Fruit fly (Drosophila melanogaster) whole organism, pupa: ENCODE measurements around the gene Xe7.

Experiments used
- CG10348 ChIP-seq: fragments of 200-800 bp; sonication (Bioruptor generic); IDR thresholded peaks from 2 replicates; pipeline ENCODE4 v1.3.6; 2022; ENCODE audit warnings: missing biosample characterization, missing genetic modification characterization
- CG12605 ChIP-seq: fragments of 200-800 bp; sonication (Bioruptor generic); IDR thresholded peaks from 2 replicates; pipeline ENCODE4 v1.3.6; 2022; ENCODE audit warnings: missing biosample characterization, missing genetic modification characterization
- CG13204 ChIP-seq: fragments of 200-800 bp; sonication (Bioruptor generic); optimal IDR thresholded peaks from 2 replicates; lab custom pipeline; 2018; ENCODE audit warnings: missing biosample characterization, mild to moderate bottlenecking, missing genetic modification characterization, moderate library complexity
- CG14655 ChIP-seq: fragments of 200-800 bp; sonication (Bioruptor generic); optimal IDR thresholded peaks from 3 replicates; lab custom pipeline; 2017; ENCODE audit warnings: mild to moderate bottlenecking, missing biosample characterization, missing genetic modification reagents, missing genetic modification characterization
- CG15710 ChIP-seq: fragments of 200-800 bp; sonication (Bioruptor generic); optimal IDR thresholded peaks from 2 replicates; lab custom pipeline; 2018; ENCODE audit warnings: missing biosample characterization, mild to moderate bottlenecking, missing genetic modification characterization, moderate library complexity
- CG17806 ChIP-seq: fragments of 200-800 bp; sonication (Bioruptor generic); optimal IDR thresholded peaks from 2 replicates; lab custom pipeline; 2018; ENCODE audit warnings: missing biosample characterization, mild to moderate bottlenecking, missing genetic modification characterization, moderate library complexity
- CG32121 ChIP-seq: fragments of 200-800 bp; sonication (Bioruptor generic); IDR thresholded peaks from 2 replicates; pipeline ENCODE4 v1.3.6; 2022; ENCODE audit warnings: missing biosample characterization, missing genetic modification characterization
- CG34367 ChIP-seq: fragments of 200-800 bp; sonication (Bioruptor generic); optimal IDR thresholded peaks from 2 replicates; lab custom pipeline; 2018; ENCODE audit warnings: missing biosample characterization, mild to moderate bottlenecking, missing genetic modification characterization
- CG4496 ChIP-seq: fragments of 200-800 bp; sonication (Bioruptor generic); IDR thresholded peaks from 3 replicates; pipeline ENCODE4 v1.3.6; 2022; ENCODE audit warnings: missing biosample characterization, missing genetic modification characterization
- CG8159 ChIP-seq: fragments of 200-800 bp; sonication (Bioruptor generic); optimal IDR thresholded peaks from 3 replicates; lab custom pipeline; 2018; ENCODE audit warnings: missing biosample characterization, mild to moderate bottlenecking, missing genetic modification characterization, moderate library complexity
- CG8301 ChIP-seq: fragments of 200-800 bp; sonication (Bioruptor generic); optimal IDR thresholded peaks from 2 replicates; lab custom pipeline; 2018; ENCODE audit warnings: missing biosample characterization, mild to moderate bottlenecking, missing genetic modification characterization
- CG9948 ChIP-seq: fragments of 200-800 bp; sonication (Bioruptor generic); optimal IDR thresholded peaks from 2 replicates; lab custom pipeline; 2018; ENCODE audit warnings: missing biosample characterization, mild to moderate bottlenecking, missing genetic modification characterization, moderate library complexity
- D1 ChIP-seq: fragments of 200-800 bp; sonication (Bioruptor generic); optimal IDR thresholded peaks from 2 replicates; lab custom pipeline; 2018; ENCODE audit warnings: missing biosample characterization, mild to moderate bottlenecking, missing genetic modification characterization, moderate library complexity
- EcR ChIP-seq: fragments of 200-800 bp; sonication (Bioruptor generic); optimal IDR thresholded peaks from 3 replicates; lab custom pipeline; 2019; ENCODE audit warnings: missing biosample characterization, missing genetic modification characterization, mild to moderate bottlenecking, moderate library complexity, missing genetic modification reagents
- Ets98B ChIP-seq: fragments of 200-800 bp; sonication (Bioruptor generic); IDR thresholded peaks from 2 replicates; pipeline ENCODE4 v1.3.6; 2022; ENCODE audit warnings: missing biosample characterization, missing genetic modification characterization
- Pif1A ChIP-seq: fragments of 200-800 bp; sonication (Bioruptor generic); optimal IDR thresholded peaks from 3 replicates; lab custom pipeline; 2016; ENCODE audit warnings: missing biosample characterization, missing genetic modification characterization
- Pif1B ChIP-seq: fragments of 200-800 bp; sonication (Bioruptor generic); optimal IDR thresholded peaks from 3 replicates; lab custom pipeline; 2016; ENCODE audit warnings: missing biosample characterization, missing genetic modification characterization
- Snoo ChIP-seq: fragments of 200-800 bp; sonication (Bioruptor generic); optimal IDR thresholded peaks from 3 replicates; lab custom pipeline; 2017; ENCODE audit warnings: missing biosample characterization, mild to moderate bottlenecking, missing genetic modification characterization, inconsistent platforms
- fd96Ca ChIP-seq: fragments of 200-800 bp; sonication (Bioruptor generic); IDR thresholded peaks from 3 replicates; pipeline ENCODE4 v1.3.6; 2022; ENCODE audit warnings: missing biosample characterization, missing genetic modification characterization
- gl ChIP-seq: fragments of 200-800 bp; sonication (Bioruptor generic); optimal IDR thresholded peaks from 2 replicates; lab custom pipeline; 2018; ENCODE audit warnings: missing biosample characterization, mild to moderate bottlenecking, missing genetic modification characterization
- rn ChIP-seq: fragments of 200-800 bp; sonication (Bioruptor generic); IDR thresholded peaks from 2 replicates; pipeline ENCODE4 v1.3.6; 2022; ENCODE audit warnings: missing biosample characterization, missing genetic modification characterization

The Xe7 gene

DNA sequence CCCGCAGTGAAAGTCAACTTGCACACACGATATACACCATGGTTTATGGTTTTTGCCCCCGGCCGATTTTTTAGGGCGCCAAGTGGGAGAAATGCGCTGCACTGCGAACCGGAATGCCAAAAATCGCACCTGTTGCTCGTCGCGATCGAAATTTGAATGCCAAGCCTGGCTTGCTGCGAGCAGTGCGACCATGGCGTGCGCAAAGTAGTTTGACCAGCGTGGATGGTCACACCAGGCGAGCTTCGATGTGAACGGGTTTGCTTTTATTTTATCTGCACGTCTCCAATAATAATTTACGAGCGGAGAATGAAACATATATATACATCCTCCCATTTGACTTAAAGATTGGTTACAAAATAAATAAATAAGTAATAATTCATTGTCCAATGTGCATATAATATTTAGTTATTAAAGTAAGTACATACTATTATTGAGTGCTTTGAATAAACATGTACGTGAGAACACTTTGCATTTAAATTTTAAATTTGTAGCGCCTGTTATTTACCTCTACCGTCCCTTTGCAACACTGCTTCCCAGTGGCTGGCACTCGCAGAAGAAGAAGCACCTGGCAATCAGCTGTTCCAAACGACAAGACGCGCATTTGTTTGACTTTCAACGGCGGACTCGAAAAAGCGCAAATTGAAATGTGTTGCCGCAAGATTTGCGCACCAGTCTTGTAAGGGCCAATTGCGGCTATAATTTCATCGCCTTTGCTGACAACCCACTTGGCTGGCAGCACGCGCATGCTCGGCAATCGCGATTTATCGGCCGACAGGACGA is 16.3 kb upstream of the Xe7 start, which contains the start of the genes Rab23 and plx:
TSS of gene Rab23 (minus strand) at position 166 of the 780 bp plus-strand sequence.
TSS of gene plx (plus strand) at position 587 of the 780 bp plus-strand sequence.
- TF ChIP-seq Ets98B (GFP tag; lab: Robert Waterston, UW), result peak; percentile 5; the same call in 1 of the 2 replicates
- TF ChIP-seq CG10348 (GFP tag; lab: Robert Waterston, UW), result no peak
- TF ChIP-seq, all 21 proteins: peak for 1

DNA sequence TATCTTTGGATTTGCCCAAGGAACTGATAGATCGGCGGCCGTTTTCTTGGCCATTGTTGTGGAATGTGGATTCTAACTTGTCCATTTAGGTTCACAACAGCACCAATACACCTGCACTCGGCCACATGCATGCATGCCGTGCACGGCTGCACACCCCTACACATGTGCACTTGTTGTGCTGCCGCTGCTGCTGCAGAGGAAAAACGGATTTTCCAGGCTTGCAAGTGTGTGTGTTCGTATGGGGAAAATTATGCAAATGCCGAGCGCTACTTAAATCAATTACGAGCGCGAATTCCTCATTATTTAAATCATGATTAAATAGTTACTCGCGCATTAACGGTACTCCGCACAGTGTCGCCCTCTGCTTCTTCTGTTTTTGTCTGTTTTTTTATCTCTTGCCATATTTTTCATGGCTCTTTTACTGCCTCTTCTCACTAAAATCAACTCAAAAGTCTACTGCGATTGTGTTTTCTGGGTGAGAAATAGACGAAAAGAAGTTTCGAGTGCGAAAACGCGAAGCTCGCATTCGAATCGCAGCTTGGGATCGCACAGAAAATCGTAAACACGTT is 15.5 kb upstream of the Xe7 start:
- TF ChIP-seq CG4496 (GFP tag; lab: Robert Waterston, UW), result 0 out of 3 replicates have a peak, but pooled peaks have one; percentile 9
- TF ChIP-seq CG14655 (GFP tag; lab: Kevin White, UChicago), result no peak
- TF ChIP-seq gl (tag; lab: Kevin White, UChicago), result no peak

DNA sequence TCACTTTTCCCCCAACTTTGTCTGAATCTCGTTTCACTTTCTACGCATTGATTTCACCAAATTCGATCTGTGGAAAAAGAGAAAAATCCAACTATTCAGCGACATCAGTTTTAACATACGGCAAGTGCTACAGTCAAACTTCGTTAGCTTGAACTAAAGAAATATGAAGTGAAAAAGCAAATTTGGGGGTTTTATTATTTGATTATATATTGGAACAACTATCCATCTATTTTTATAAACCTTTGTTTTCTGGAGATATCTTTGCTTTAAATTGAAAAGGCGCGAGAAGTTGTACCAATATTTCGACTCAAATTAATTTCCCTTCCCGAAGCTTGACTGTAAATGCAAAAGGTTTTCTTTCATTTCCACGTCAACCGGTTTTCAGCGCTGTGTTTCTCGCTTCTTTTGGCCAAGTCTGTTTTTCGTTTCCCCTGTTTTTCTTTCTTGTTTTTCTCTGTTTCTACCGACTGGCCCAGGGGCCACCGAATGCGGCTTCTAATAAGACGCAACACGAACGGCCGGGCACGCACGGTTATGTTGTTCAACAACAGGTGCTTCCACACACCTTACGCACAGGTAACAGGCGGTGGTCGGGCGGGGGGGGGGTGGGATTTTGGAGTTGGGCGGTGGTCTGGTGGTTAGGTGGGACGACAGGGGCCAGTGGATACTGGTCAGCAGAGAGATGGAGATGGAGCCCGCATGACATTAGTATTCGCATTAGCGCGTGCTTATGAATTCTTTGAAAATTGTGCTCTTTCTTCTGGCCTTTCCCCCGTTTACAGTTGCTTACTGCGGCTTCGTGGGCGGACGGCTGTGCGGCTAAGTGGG is 14.0 kb upstream of the Xe7 start:
- peak; percentile 79 for TF ChIP-seq CG32121
- peak; percentile 70 for TF ChIP-seq Pif1B (GFP tag; lab: Kevin White, UChicago)
- TF ChIP-seq CG34367 (tag; lab: Kevin White, UChicago), result no peak
- TF ChIP-seq CG13204 (GFP tag; lab: Kevin White, UChicago), result no peak
- TF ChIP-seq D1 (tag; lab: Kevin White, UChicago), result no peak
- peak; percentile 71 for TF ChIP-seq CG12605
- peak; percentile 42; the same call in 1 of the 3 replicates for TF ChIP-seq fd96Ca (GFP tag; lab: Robert Waterston, UW)
- peak; percentile 40 for TF ChIP-seq CG17806
- TF ChIP-seq Snoo (tag; lab: Kevin White, UChicago), result no peak
- TF ChIP-seq Pif1A (GFP tag; lab: Kevin White, UChicago), result no peak
- TF ChIP-seq rn (GFP tag; lab: Robert Waterston, UW), result peak; percentile 40; the same call in 1 of the 2 replicates
- TF ChIP-seq CG8159 (tag; lab: Kevin White, UChicago), result no peak
- TF ChIP-seq CG15710 (tag; lab: Kevin White, UChicago), result no peak
- peak; percentile 86 for TF ChIP-seq Ets98B (GFP tag; lab: Robert Waterston, UW)
- no peak for TF ChIP-seq EcR
- TF ChIP-seq CG4496 (GFP tag; lab: Robert Waterston, UW), result peak; percentile 84
- TF ChIP-seq CG14655 (GFP tag; lab: Kevin White, UChicago), result peak; percentile 86
- no peak for TF ChIP-seq CG10348 (GFP tag; lab: Robert Waterston, UW)
- peak; percentile 85 for TF ChIP-seq CG8301 (tag; lab: Kevin White, UChicago)
- TF ChIP-seq CG9948 (tag; lab: Kevin White, UChicago), result peak; percentile 37
- no peak for TF ChIP-seq gl (tag; lab: Kevin White, UChicago)

DNA sequence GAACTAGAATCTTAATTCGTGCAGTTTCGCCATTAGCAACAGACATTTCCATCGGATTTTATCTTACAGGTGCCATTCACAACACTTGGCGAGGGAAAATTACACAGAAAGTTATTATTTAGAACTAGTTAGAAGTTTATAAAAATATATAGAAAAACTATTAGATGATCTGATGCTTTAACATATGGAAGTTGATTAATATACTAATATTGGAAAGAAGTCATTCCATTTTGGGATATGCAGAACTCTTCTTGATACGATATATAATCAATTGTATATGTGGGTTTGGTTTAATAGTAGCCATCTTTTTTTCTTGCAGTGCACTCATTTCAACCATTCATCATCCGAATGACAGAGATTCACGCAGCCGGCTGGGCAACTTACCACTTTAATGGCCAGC is 13.1 kb upstream of the Xe7 start:
- no peak for TF ChIP-seq Snoo (tag; lab: Kevin White, UChicago)
- peak; percentile 54 for TF ChIP-seq CG8301 (tag; lab: Kevin White, UChicago)

DNA sequence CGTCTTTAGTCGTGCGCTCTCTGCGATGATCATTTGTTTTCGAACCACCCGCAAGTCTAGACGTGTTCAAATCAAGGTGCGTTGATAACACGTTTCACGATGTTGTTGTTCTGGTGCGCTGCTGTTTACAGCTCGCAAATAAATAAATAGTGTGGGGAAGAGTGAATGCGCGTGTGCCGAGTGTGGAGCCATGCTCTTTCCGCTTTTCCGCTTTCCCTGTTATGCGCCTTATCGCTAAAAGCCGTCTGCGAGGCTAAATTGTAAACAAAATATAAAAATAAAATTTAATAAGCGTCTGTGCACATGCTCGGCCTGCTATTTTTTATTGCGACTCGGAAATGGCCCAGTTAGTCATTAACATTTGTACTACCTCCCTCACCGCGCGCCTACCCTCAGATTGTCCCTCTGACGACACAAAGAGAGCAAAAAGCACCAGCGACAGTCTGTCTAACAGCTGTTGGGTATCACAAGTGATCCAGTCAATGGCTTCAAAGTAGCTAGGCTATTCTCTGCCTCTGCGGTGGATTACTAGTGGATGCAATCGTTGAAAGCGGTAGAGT is 3.6 kb upstream of the Xe7 start:
- peak; percentile 56 for TF ChIP-seq gl (tag; lab: Kevin White, UChicago)
- no peak for TF ChIP-seq CG17806
- peak; percentile 21 for TF ChIP-seq CG8301 (tag; lab: Kevin White, UChicago)
- TF ChIP-seq CG14655 (GFP tag; lab: Kevin White, UChicago), result no peak
- peak; percentile 68 for TF ChIP-seq CG32121
- peak; percentile 54 for TF ChIP-seq Pif1B (GFP tag; lab: Kevin White, UChicago)
- TF ChIP-seq Snoo (tag; lab: Kevin White, UChicago), result peak; percentile 15
- peak; percentile 46; the same call in 2 of the 3 replicates for TF ChIP-seq fd96Ca (GFP tag; lab: Robert Waterston, UW)
- peak; percentile 57; the same call in 2 of the 3 replicates for TF ChIP-seq CG4496 (GFP tag; lab: Robert Waterston, UW)
- TF ChIP-seq CG15710 (tag; lab: Kevin White, UChicago), result no peak
- no peak for TF ChIP-seq EcR
- peak; percentile 33; the same call in 1 of the 2 replicates for TF ChIP-seq CG12605
